Worm (Caenorhabditis elegans) whole organism, mixed stage, embryonic: Measurements from ENCODE around the gene sra-2.

Experiments
- ceh-83 ChIP-seq: fragments of 200-800 bp; sonication (Bioruptor generic); optimal IDR thresholded peaks from 2 replicates; lab custom pipeline; 2018; ENCODE audit warnings: mild to moderate bottlenecking, missing genetic modification characterization, missing compliant biosample characterization
- mep-1 ChIP-seq: fragments of 150-350 bp; optimal IDR thresholded peaks from 2 replicates; lab custom pipeline; 2017; ENCODE audit warnings: missing biosample characterization, missing genetic modification reagents, missing genetic modification characterization, inconsistent platforms
- nhr-12 ChIP-seq: fragments of 150-350 bp; optimal IDR thresholded peaks from 2 replicates; lab custom pipeline; 2014; ENCODE audit warnings: missing biosample characterization, missing genetic modification characterization
- nhr-2 ChIP-seq: fragments of 150-350 bp; optimal IDR thresholded peaks from 2 replicates; lab custom pipeline; 2014; ENCODE audit warnings: missing biosample characterization, missing genetic modification characterization
- pha-4 ChIP-seq: fragments of 150-350 bp; optimal IDR thresholded peaks from 2 replicates; lab custom pipeline; 2018; ENCODE audit warnings: missing biosample characterization, missing genetic modification reagents, missing genetic modification characterization
- tbx-8 ChIP-seq: fragments of 200-800 bp; sonication (Bioruptor generic); optimal IDR thresholded peaks from 2 replicates; lab custom pipeline; 2018; ENCODE audit warnings: mild to moderate bottlenecking, missing genetic modification characterization, moderate library complexity, missing compliant biosample characterization
- ztf-11 ChIP-seq: fragments of 150-350 bp; optimal IDR thresholded peaks from 2 replicates; lab custom pipeline; 2014; ENCODE audit warnings: missing biosample characterization, missing genetic modification characterization

ce11 chrII:9528480-9528879 lies at the start of gene sra-2:
- TF ChIP-seq nhr-2 (tag; lab: Kevin White, UChicago) (no peak), nhr-12 (no peak), mep-1 (tag; lab: Kevin White, UChicago) (no peak), ztf-11 (tag; lab: Kevin White, UChicago) (no peak), tbx-8 (no peak), ceh-83 (no peak), pha-4 (tag; lab: Kevin White, UChicago) (no peak)
